Worm (Caenorhabditis elegans): ENCODE results near the gene lex-1.

- TF ChIP-seq hlh-13 (GFP tag; optimal IDR thresholded peaks at IDR 0.05) (no peak), F13H6.1 (tag; optimal IDR thresholded peaks at IDR 0.05) (no peak), ets-4 (tag; optimal IDR thresholded peaks at IDR 0.05) (no peak), ceh-22 (tag; optimal IDR thresholded peaks at IDR 0.05) (no peak), nhr-232 (tag; optimal IDR thresholded peaks at IDR 0.05) (no peak), npax-4 (tag; optimal IDR thresholded peaks at IDR 0.05) (no peak), eyg-1 (tag; optimal IDR thresholded peaks at IDR 0.05) (no peak), K02D7.2 (tag; optimal IDR thresholded peaks at IDR 0.05) (no peak), nfya-1 (tag; optimal IDR thresholded peaks at IDR 0.05) (no peak), unc-55 (GFP tag; optimal IDR thresholded peaks at IDR 0.05) (no peak)
Observed at ce11 chrIV:12047552-12048347, 31.5 kb upstream of the lex-1 start, which contains the start of gene T12G3.4.

All from whole organism, late embryonic.